Worm (Caenorhabditis elegans) whole organism, young adult: ENCODE results near the gene srg-68.

Source experiments
- B0019.2 ChIP-seq: fragments of 200-800 bp; sonication (Bioruptor generic); conservative IDR thresholded peaks from 2 replicates; pipeline ENCODE4 v1.3.6; 2022; ENCODE audit warnings: missing genetic modification reagents, missing genetic modification characterization, missing compliant biosample characterization
- B0261.1 ChIP-seq: sonication (generic microtip); optimal IDR thresholded peaks from 2 replicates; lab custom pipeline; 2016; ENCODE audit warnings: mild to moderate bottlenecking, missing genetic modification characterization, moderate library complexity, missing compliant biosample characterization
- C06A6.2 ChIP-seq: fragments of 200-800 bp; sonication (Bioruptor generic); conservative IDR thresholded peaks from 2 replicates; pipeline ENCODE4 v1.3.6; 2022; ENCODE audit warnings: missing genetic modification characterization, missing compliant biosample characterization
- C17E4.6 ChIP-seq: fragments of 200-800 bp; sonication (Bioruptor generic); IDR thresholded peaks from 2 replicates; pipeline ENCODE4 v1.3.6; 2022; ENCODE audit warnings: missing genetic modification reagents, missing genetic modification characterization, missing compliant biosample characterization
- F10E7.11 ChIP-seq: sonication (generic microtip); optimal IDR thresholded peaks from 2 replicates; lab custom pipeline; 2017; ENCODE audit warnings: mild to moderate bottlenecking, missing genetic modification characterization, moderate library complexity, missing compliant biosample characterization
- F33H1.4 ChIP-seq: fragments of 200-800 bp; sonication (Bioruptor generic); IDR thresholded peaks from 2 replicates; pipeline ENCODE4 v1.3.6; 2022; ENCODE audit warnings: missing genetic modification reagents, missing genetic modification characterization, missing compliant biosample characterization
- F52B5.7 ChIP-seq: sonication (generic microtip); optimal IDR thresholded peaks from 2 replicates; lab custom pipeline; 2016; ENCODE audit warnings: mild to moderate bottlenecking, missing genetic modification characterization, missing compliant biosample characterization
- F55B11.4 ChIP-seq: sonication (generic microtip); optimal IDR thresholded peaks from 2 replicates; lab custom pipeline; 2016; ENCODE audit warnings: missing compliant biosample characterization, missing genetic modification characterization, borderline replicate concordance; ENCODE audit not compliant: insufficient read depth
- F57A8.1 ChIP-seq: fragments of 200-800 bp; sonication (Bioruptor generic); optimal IDR thresholded peaks from 2 replicates; lab custom pipeline; 2018; ENCODE audit warnings: mild to moderate bottlenecking, missing genetic modification characterization, moderate library complexity, missing compliant biosample characterization
- Y53F4B.3 ChIP-seq: fragments of 200-800 bp; sonication (Bioruptor generic); IDR thresholded peaks from 2 replicates; pipeline ENCODE4 v1.3.6; 2022; ENCODE audit warnings: missing genetic modification reagents, missing genetic modification characterization, missing compliant biosample characterization
- Y56A3A.18 ChIP-seq: fragments of 200-800 bp; sonication (Bioruptor generic); IDR thresholded peaks from 2 replicates; pipeline ENCODE4 v1.3.6; 2022; ENCODE audit warnings: missing genetic modification reagents, missing genetic modification characterization, missing compliant biosample characterization
- Y67H2A.10 ChIP-seq: fragments of 200-800 bp; sonication (Bioruptor generic); conservative IDR thresholded peaks from 2 replicates; pipeline ENCODE4 v1.3.6; 2022; ENCODE audit warnings: missing genetic modification reagents, missing genetic modification characterization, missing compliant biosample characterization
- akir-1 ChIP-seq: fragments of 200-800 bp; sonication (Bioruptor generic); optimal IDR thresholded peaks from 2 replicates; lab custom pipeline; 2018; ENCODE audit warnings: mild to moderate bottlenecking, missing genetic modification characterization, moderate library complexity, missing compliant biosample characterization
- aptf-3 ChIP-seq: fragments of 200-800 bp; sonication (Bioruptor generic); IDR thresholded peaks from 2 replicates; pipeline ENCODE4 v1.3.6; 2022; ENCODE audit warnings: missing genetic modification characterization, missing compliant biosample characterization
- athp-1 ChIP-seq: sonication (generic microtip); optimal IDR thresholded peaks from 2 replicates; lab custom pipeline; 2017; ENCODE audit warnings: mild to moderate bottlenecking, missing genetic modification characterization, missing compliant biosample characterization
- bed-2 ChIP-seq: fragments of 200-800 bp; sonication (Bioruptor generic); IDR thresholded peaks from 2 replicates; pipeline ENCODE4 v1.3.6; 2022; ENCODE audit warnings: missing genetic modification reagents, missing genetic modification characterization, missing compliant biosample characterization
- cebp-1 ChIP-seq, 2 experiments: fragments of 200-800 bp in 1 of 2; sonication (Bioruptor generic) in 1 of 2; sonication (generic microtip) in 1 of 2; IDR thresholded peaks in 1 of 2; optimal IDR thresholded peaks in 1 of 2; 2 replicates each; pipeline versions ENCODE4 v1.3.6 to Lab custom; 2017 to 2022; ENCODE audit warnings: missing compliant biosample characterization in 2 of 2, missing genetic modification characterization in 2 of 2, mild to moderate bottlenecking in 1 of 2, missing genetic modification reagents in 1 of 2, moderate library complexity in 1 of 2
- ceh-58 ChIP-seq: fragments of 200-800 bp; sonication (Bioruptor generic); IDR thresholded peaks from 2 replicates; pipeline ENCODE4 v1.3.6; 2022; ENCODE audit warnings: missing genetic modification characterization, missing compliant biosample characterization
- chd-7 ChIP-seq: sonication (generic microtip); optimal IDR thresholded peaks from 2 replicates; lab custom pipeline; 2016; ENCODE audit warnings: mild to moderate bottlenecking, missing genetic modification characterization, moderate library complexity, missing compliant biosample characterization
- dox-1 ChIP-seq: fragments of 200-800 bp; sonication (Bioruptor generic); IDR thresholded peaks from 2 replicates; pipeline ENCODE4 v1.3.6; 2022; ENCODE audit warnings: missing genetic modification reagents, missing genetic modification characterization, missing compliant biosample characterization
- efl-1 ChIP-seq: fragments of 150-350 bp; optimal IDR thresholded peaks from 2 replicates; lab custom pipeline; 2014; ENCODE audit warnings: missing biosample characterization, missing genetic modification reagents, missing genetic modification characterization
- egrh-3 ChIP-seq: fragments of 200-800 bp; sonication (Bioruptor generic); IDR thresholded peaks from 2 replicates; pipeline ENCODE4 v1.3.6; 2022; ENCODE audit warnings: missing genetic modification reagents, missing genetic modification characterization, missing compliant biosample characterization
- gei-17 ChIP-seq: fragments of 200-800 bp; sonication (Bioruptor generic); optimal IDR thresholded peaks from 2 replicates; lab custom pipeline; 2018; ENCODE audit warnings: mild to moderate bottlenecking, missing genetic modification characterization, missing compliant biosample characterization
- him-1 ChIP-seq: sonication (generic microtip); optimal IDR thresholded peaks from 2 replicates; lab custom pipeline; 2016; ENCODE audit warnings: missing genotype, missing genetic modification reagents, missing genetic modification characterization, missing compliant biosample characterization
- hlh-12 ChIP-seq: sonication (generic microtip); optimal IDR thresholded peaks from 2 replicates; lab custom pipeline; 2016; ENCODE audit warnings: missing genetic modification characterization, missing compliant biosample characterization
- hmg-1.2 ChIP-seq: fragments of 200-800 bp; sonication (Bioruptor generic); IDR thresholded peaks from 2 replicates; pipeline ENCODE4 v1.3.6; 2022; ENCODE audit warnings: missing genetic modification reagents, missing genetic modification characterization, missing compliant biosample characterization
- hsf-1 ChIP-seq: fragments of 200-800 bp; sonication (Bioruptor generic); IDR thresholded peaks from 2 replicates; pipeline ENCODE4 v1.3.6; 2022; ENCODE audit warnings: missing genetic modification reagents, missing genetic modification characterization, missing compliant biosample characterization
- let-607 ChIP-seq, 2 experiments: fragments of 200-800 bp in 1 of 2; sonication (Bioruptor generic) in 1 of 2; sonication (generic microtip) in 1 of 2; optimal IDR thresholded peaks; 2 replicates each; lab custom pipeline; 2016 to 2018; ENCODE audit warnings: mild to moderate bottlenecking in 2 of 2, missing compliant biosample characterization in 2 of 2, missing genetic modification characterization in 2 of 2, moderate library complexity in 2 of 2, missing genotype in 1 of 2
- lin-26 ChIP-seq: fragments of 200-800 bp; sonication (Bioruptor generic); IDR thresholded peaks from 2 replicates; pipeline ENCODE4 v1.3.6; 2022; ENCODE audit warnings: missing genetic modification reagents, missing genetic modification characterization, missing compliant biosample characterization
- lin-40 ChIP-seq: sonication (generic microtip); optimal IDR thresholded peaks from 2 replicates; lab custom pipeline; 2016; ENCODE audit warnings: missing genetic modification characterization, mild to moderate bottlenecking, missing compliant biosample characterization, missing genotype, missing genetic modification reagents
- lin-54 ChIP-seq: fragments of 200-800 bp; sonication (Bioruptor generic); optimal IDR thresholded peaks from 2 replicates; lab custom pipeline; 2018; ENCODE audit warnings: mild to moderate bottlenecking, missing genetic modification characterization, missing compliant biosample characterization
- lir-1 ChIP-seq: fragments of 200-800 bp; sonication (Bioruptor generic); conservative IDR thresholded peaks from 2 replicates; pipeline ENCODE4 v1.3.6; 2022; ENCODE audit warnings: missing genetic modification reagents, missing genetic modification characterization, missing compliant biosample characterization
- lsl-1 ChIP-seq: fragments of 200-800 bp; sonication (Bioruptor generic); optimal IDR thresholded peaks from 2 replicates; lab custom pipeline; 2018; ENCODE audit warnings: mild to moderate bottlenecking, missing genetic modification characterization, moderate library complexity, missing compliant biosample characterization
- madf-8 ChIP-seq: fragments of 200-800 bp; sonication (Bioruptor generic); conservative IDR thresholded peaks from 2 replicates; pipeline ENCODE4 v1.3.6; 2022; ENCODE audit warnings: missing genetic modification reagents, missing genetic modification characterization, missing compliant biosample characterization
- mcd-1 ChIP-seq: fragments of 200-800 bp; sonication (Bioruptor generic); IDR thresholded peaks from 2 replicates; pipeline ENCODE4 v1.3.6; 2022; ENCODE audit warnings: missing genetic modification reagents, missing genetic modification characterization, missing compliant biosample characterization
- mes-4 ChIP-seq: sonication (generic microtip); optimal IDR thresholded peaks from 2 replicates; lab custom pipeline; 2016; ENCODE audit warnings: missing genotype, missing genetic modification characterization, missing compliant biosample characterization
- nfya-2 ChIP-seq: fragments of 200-800 bp; sonication (Bioruptor generic); IDR thresholded peaks from 2 replicates; pipeline ENCODE4 v1.3.6; 2022; ENCODE audit warnings: missing genetic modification reagents, missing genetic modification characterization, missing compliant biosample characterization
- nhr-80 ChIP-seq: sonication (generic microtip); optimal IDR thresholded peaks from 2 replicates; lab custom pipeline; 2016; ENCODE audit warnings: missing genetic modification characterization, missing compliant biosample characterization
- pbrm-1 ChIP-seq: fragments of 200-800 bp; sonication (Bioruptor generic); IDR thresholded peaks from 2 replicates; pipeline ENCODE4 v1.3.6; 2022; ENCODE audit warnings: missing genetic modification reagents, missing genetic modification characterization, missing compliant biosample characterization
- snpc-1.1 ChIP-seq: sonication (generic microtip); optimal IDR thresholded peaks from 2 replicates; lab custom pipeline; 2017; ENCODE audit warnings: missing genetic modification characterization, mild to moderate bottlenecking, missing compliant biosample characterization, antibody characterized with exemption, moderate library complexity, missing genotype, missing genetic modification reagents; ENCODE audit not compliant: insufficient read depth
- snpc-3.4 ChIP-seq: sonication (generic microtip); optimal IDR thresholded peaks from 2 replicates; lab custom pipeline; 2017; ENCODE audit warnings: missing genetic modification characterization, mild to moderate bottlenecking, missing compliant biosample characterization, antibody characterized with exemption, moderate library complexity, missing genotype, missing genetic modification reagents
- tbp1 ChIP-seq: fragments of 200-800 bp; sonication (Bioruptor generic); optimal IDR thresholded peaks from 2 replicates; lab custom pipeline; 2018; ENCODE audit warnings: mild to moderate bottlenecking, missing genetic modification characterization, missing compliant biosample characterization
- tbx-9 ChIP-seq: sonication (generic microtip); optimal IDR thresholded peaks from 2 replicates; lab custom pipeline; 2016; ENCODE audit warnings: borderline replicate concordance, missing genetic modification characterization, inconsistent platforms, missing compliant biosample characterization
- unc-130 ChIP-seq: sonication (generic microtip); optimal IDR thresholded peaks from 2 replicates; lab custom pipeline; 2016; ENCODE audit warnings: missing genetic modification reagents, missing genetic modification characterization, missing compliant biosample characterization
- ztf-18 ChIP-seq: sonication (generic microtip); optimal IDR thresholded peaks from 2 replicates; lab custom pipeline; 2016; ENCODE audit warnings: missing genotype, mild to moderate bottlenecking, missing genetic modification characterization, missing compliant biosample characterization
- ztf-22 ChIP-seq: fragments of 200-800 bp; sonication (Bioruptor generic); optimal IDR thresholded peaks from 2 replicates; lab custom pipeline; 2018; ENCODE audit warnings: mild to moderate bottlenecking, missing genetic modification characterization, moderate library complexity, missing compliant biosample characterization
- ztf-26 ChIP-seq: sonication (generic microtip); optimal IDR thresholded peaks from 2 replicates; lab custom pipeline; 2017; ENCODE audit warnings: missing genetic modification characterization, missing compliant biosample characterization
- ztf-3 ChIP-seq: fragments of 200-800 bp; sonication (Bioruptor generic); optimal IDR thresholded peaks from 2 replicates; lab custom pipeline; 2018; ENCODE audit warnings: mild to moderate bottlenecking, missing genetic modification characterization, missing compliant biosample characterization
- ztf-6 ChIP-seq: fragments of 200-800 bp; sonication (Bioruptor generic); IDR thresholded peaks from 2 replicates; pipeline ENCODE4 v1.3.6; 2022; ENCODE audit warnings: missing genetic modification reagents, missing genetic modification characterization, missing compliant biosample characterization

srg-68 gene

ce11 chrV:5433020-5433419 lies 32.2 kb downstream of the srg-68 start, which contains the start of gene acl-6 (continued):
- no peak for TF ChIP-seq F57A8.1
- TF ChIP-seq athp-1 = no peak
- TF ChIP-seq tbx-9 = no peak
- TF ChIP-seq Y56A3A.18 (GFP tag; lab: Robert Waterston, UW) = no peak
- TF ChIP-seq F55B11.4 (tag; lab: Kevin White, UChicago) = no peak
- TF ChIP-seq ceh-58 (GFP tag; lab: Robert Waterston, UW) = no peak
- TF ChIP-seq F52B5.7 (tag; lab: Kevin White, UChicago) = no peak
- no peak for TF ChIP-seq lir-1 (GFP tag; lab: Robert Waterston, UW)
- no peak for TF ChIP-seq ztf-26 (tag; lab: Kevin White, UChicago)
- TF ChIP-seq B0019.2 (GFP tag; lab: Robert Waterston, UW) = no peak
- TF ChIP-seq C06A6.2 (GFP tag; lab: Robert Waterston, UW) = no peak
- TF ChIP-seq efl-1 (GFP tag; lab: Kevin White, UChicago) = peak; percentile 43
- TF ChIP-seq Y53F4B.3 = no peak
- no peak for TF ChIP-seq lin-26 (GFP tag; lab: Robert Waterston, UW)
- no peak for TF ChIP-seq ztf-22
- TF ChIP-seq pbrm-1 (GFP tag; lab: Robert Waterston, UW) = no peak
- TF ChIP-seq akir-1 = no peak
- TF ChIP-seq nfya-2 (GFP tag; lab: Robert Waterston, UW) = no peak
- peak; percentile 38 for TF ChIP-seq tbp1 (GFP tag; lab: Kevin White, UChicago)
- no peak for TF ChIP-seq B0261.1 (tag; lab: Kevin White, UChicago)
- no peak for TF ChIP-seq hlh-12 (tag; lab: Kevin White, UChicago)
- TF ChIP-seq ztf-18 (tag; lab: Kevin White, UChicago) = peak; percentile 30
- TF ChIP-seq dox-1 = peak; percentile 74
- TF ChIP-seq lin-54 (GFP tag; lab: Kevin White, UChicago) = peak; percentile 86
- no peak for TF ChIP-seq C17E4.6
- TF ChIP-seq hmg-1.2 (GFP tag; lab: Robert Waterston, UW) = peak; percentile 27; the same call in 1 of the 2 replicates
- TF ChIP-seq lsl-1 (GFP tag; lab: Kevin White, UChicago) = peak; percentile 11
- TF ChIP-seq ztf-6 = no peak
- peak; percentile 52 for TF ChIP-seq lin-40 (tag; lab: Kevin White, UChicago)
- no peak for TF ChIP-seq Y67H2A.10
- no peak for TF ChIP-seq egrh-3
- TF ChIP-seq ztf-3 = no peak
- TF ChIP-seq bed-2 (GFP tag; lab: Robert Waterston, UW) = no peak
- no peak for TF ChIP-seq snpc-1.1 (tag; lab: Kevin White, UChicago)
- TF ChIP-seq gei-17 (GFP tag; lab: Kevin White, UChicago) = no peak
- no peak for TF ChIP-seq snpc-3.4 (tag; lab: Kevin White, UChicago)
- TF ChIP-seq cebp-1 (GFP tag; IDR thresholded peaks at IDR 0.05; lab: Robert Waterston, UW) = no peak
- TF ChIP-seq cebp-1 (tag; optimal IDR thresholded peaks at IDR 0.05; lab: Kevin White, UChicago) = peak; percentile 51
- no peak for TF ChIP-seq madf-8
- peak in 1 of 2 experiments; percentile 16 for TF ChIP-seq let-607 (tag; optimal IDR thresholded peaks at IDR 0.05; lab: Kevin White, UChicago)
- no peak for TF ChIP-seq unc-130 (GFP tag; lab: Kevin White, UChicago)
- no peak for TF ChIP-seq him-1 (tag; lab: Kevin White, UChicago)
- no peak for TF ChIP-seq F10E7.11
- TF ChIP-seq hsf-1 (GFP tag; lab: Robert Waterston, UW) = no peak
- no peak for TF ChIP-seq F33H1.4
- TF ChIP-seq nhr-80 (tag; lab: Kevin White, UChicago) = peak; percentile 98
- TF ChIP-seq mcd-1 = peak; percentile 94
- TF ChIP-seq chd-7 (tag; lab: Kevin White, UChicago) = no peak
- TF ChIP-seq mes-4 = no peak
- no peak for TF ChIP-seq aptf-3 (GFP tag; lab: Robert Waterston, UW)
